Worm (Caenorhabditis elegans) whole organism, L3 larva: ENCODE results near the gene F56B3.6.

Experiments
- ZK546.5 ChIP-seq: sonication (generic microtip); optimal IDR thresholded peaks from 2 replicates; lab custom pipeline; 2017; ENCODE audit warnings: missing biosample characterization, missing genetic modification characterization
- ama-1 ChIP-seq: fragments of 150-350 bp; optimal IDR thresholded peaks from 2 replicates; lab custom pipeline; 2018
- ceh-82 ChIP-seq: fragments of 150-350 bp; optimal IDR thresholded peaks from 2 replicates; lab custom pipeline; 2014; ENCODE audit warnings: missing biosample characterization, missing genetic modification characterization
- egl-5 ChIP-seq: fragments of 150-350 bp; optimal IDR thresholded peaks from 2 replicates; lab custom pipeline; 2017; ENCODE audit warnings: missing biosample characterization, missing genetic modification reagents, missing genetic modification characterization, inconsistent platforms
- eor-1 ChIP-seq, 2 experiments: fragments of 150-350 bp; optimal IDR thresholded peaks; 2 replicates each; lab custom pipeline; 2014 to 2018; ENCODE audit warnings: missing biosample characterization in 2 of 2, missing genetic modification characterization in 2 of 2
- fkh-10 ChIP-seq: sonication (generic microtip); optimal IDR thresholded peaks from 2 replicates; lab custom pipeline; 2017; ENCODE audit warnings: missing biosample characterization, missing genetic modification reagents, missing genetic modification characterization
- nhr-25 ChIP-seq: sonication (generic microtip); optimal IDR thresholded peaks from 2 replicates; lab custom pipeline; 2017; ENCODE audit warnings: missing biosample characterization, missing genetic modification characterization
- nhr-77 ChIP-seq: fragments of 150-350 bp; optimal IDR thresholded peaks from 2 replicates; lab custom pipeline; 2014; ENCODE audit warnings: missing biosample characterization, missing genetic modification characterization
- pqm-1 ChIP-seq: fragments of 150-350 bp; optimal IDR thresholded peaks from 2 replicates; lab custom pipeline; 2017; ENCODE audit warnings: missing biosample characterization, missing genetic modification characterization, inconsistent platforms
- snpc-4 ChIP-seq: fragments of 150-350 bp; optimal IDR thresholded peaks from 2 replicates; lab custom pipeline; 2014; ENCODE audit warnings: missing biosample characterization, missing genetic modification characterization

DNA sequence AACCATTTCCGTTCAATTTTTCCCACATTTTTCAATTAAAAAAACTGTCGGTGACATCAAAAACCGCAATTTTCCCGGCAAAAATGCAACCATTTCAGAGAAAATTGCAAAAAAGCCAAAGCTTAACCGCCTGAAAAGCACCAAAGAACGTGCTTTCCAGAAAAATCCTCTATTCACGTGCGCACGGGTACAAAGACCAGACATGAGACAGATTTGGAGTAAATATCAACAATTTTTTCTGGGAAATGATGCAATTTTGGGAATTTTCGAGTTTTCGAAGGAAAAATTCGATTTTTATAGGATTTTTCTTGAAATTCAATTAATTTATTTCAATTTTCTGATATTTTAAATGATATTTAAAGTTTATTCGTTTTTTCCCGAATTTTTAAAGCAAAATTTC, 41.3 kb downstream of the F56B3.6 start:
- no peak for TF ChIP-seq nhr-25 (tag; lab: Kevin White, UChicago)
- TF ChIP-seq egl-5 (tag; lab: Kevin White, UChicago), result no peak
- TF ChIP-seq ZK546.5, result no peak
- no peak for TF ChIP-seq fkh-10 (GFP tag; lab: Kevin White, UChicago)
- no peak for TF ChIP-seq ceh-82 (tag; lab: Kevin White, UChicago)
- no peak for TF ChIP-seq nhr-77
- TF ChIP-seq pqm-1, result no peak
- TF ChIP-seq snpc-4, result no peak
- no peak for TF ChIP-seq eor-1 (tag; optimal IDR thresholded peaks at IDR 0.05; lab: Kevin White, UChicago)
- no peak for TF ChIP-seq ama-1 (lab: Kevin White, UChicago)
